Worm (Caenorhabditis elegans) whole organism, mixed stage, embryonic: Measurements from ENCODE around the gene lgc-27.

Experiments used
- lin-13 ChIP-seq: fragments of 150-350 bp; optimal IDR thresholded peaks from 2 replicates; lab custom pipeline; 2014; ENCODE audit warnings: missing biosample characterization, missing genetic modification characterization
- ztf-11 ChIP-seq: fragments of 150-350 bp; optimal IDR thresholded peaks from 2 replicates; lab custom pipeline; 2014; ENCODE audit warnings: missing biosample characterization, missing genetic modification characterization

- TF ChIP-seq lin-13 (tag; lab: Kevin White, UChicago) (no peak), ztf-11 (tag; lab: Kevin White, UChicago) (no peak)
These were observed 27.2 kb upstream of the lgc-27 start, which contains the start of gene clec-139 for ce11 chrII:4621650-4622049.
